2 worm cellular contexts compared by ENCODE assay signal in genomic region chrV:14063980-14064379, ce11.
TF ChIP-seq lines count a peak whose summit lies in the region.

No protein-coding gene starts in this region.

TF ChIP-seq in whole organism, L3 larva, 47 proteins besides CTCF, POLR2A, EP300 and RAD21:
- TF ChIP-seq nfya-1 (tag; optimal IDR thresholded peaks at IDR 0.05; lab: Kevin White, UChicago; ENCODE audit: insufficient read depth): peak; percentile 90
- TF ChIP-seq jun-1 (tag; optimal IDR thresholded peaks at IDR 0.05; lab: Kevin White, UChicago): no peak

TF ChIP-seq in whole organism, late embryonic, 69 proteins besides CTCF, POLR2A, EP300 and RAD21:
- TF ChIP-seq nfya-1 (tag; optimal IDR thresholded peaks at IDR 0.05; lab: Kevin White, UChicago): peak; percentile 94
- no peak for TF ChIP-seq K09A11.1 (tag; optimal IDR thresholded peaks at IDR 0.05; lab: Kevin White, UChicago; ENCODE audit: insufficient read depth)

Comparison
In these comparisons a context has a peak if more than half of its experiments do, and no peak if none do; other contexts are left out.
1. Of the 9 proteins assayed by ChIP-seq in both whole organism, late embryonic and whole organism, L3 larva: peak only in whole organism, late embryonic: none; only in whole organism, L3 larva: none; in both: nfya-1; in neither: 8.